Worm (Caenorhabditis elegans): Measurements from ENCODE around the gene W08G11.3.
"Not testable (repeated sequence)": the region's sequence is repeated elsewhere in the genome, so short reads cannot be mapped to it uniquely, and the experiment has no call there.

- not testable (repeated sequence) for TF ChIP-seq med-1 (GFP tag; optimal IDR thresholded peaks at IDR 0.05; ENCODE audit: insufficient read depth); cog-1 (tag; optimal IDR thresholded peaks at IDR 0.05); flt-1 (GFP tag; IDR thresholded peaks at IDR 0.05); tab-1 (GFP tag; IDR thresholded peaks at IDR 0.05)
Observed at ce11 chrV:16383729-16384128, 16.2 kb downstream of the W08G11.3 start, which contains the start of gene F13A7.7.
